Fruit fly (Drosophila melanogaster) whole organism, wandering third instar larva: ENCODE results near the gene CG6733.

Experiments used
- Abd-B ChIP-seq: fragments of >200 bp; optimal IDR thresholded peaks from 2 replicates; lab custom pipeline; 2017; ENCODE audit warnings: missing biosample characterization, missing genetic modification characterization
- Dif ChIP-seq: fragments of 200-275, 200-300 bp; sonication (Bioruptor generic); optimal IDR thresholded peaks from 2 replicates; lab custom pipeline; 2018; ENCODE audit warnings: missing biosample characterization, missing genetic modification characterization; ENCODE audit not compliant: partially characterized antibody
- dmrt93B ChIP-seq: fragments of 200-800 bp; sonication (Bioruptor generic); optimal IDR thresholded peaks from 2 replicates; lab custom pipeline; 2018; ENCODE audit warnings: missing biosample characterization, mild to moderate bottlenecking, missing genetic modification characterization
- pan ChIP-seq: fragments of >200 bp; optimal IDR thresholded peaks from 2 replicates; lab custom pipeline; 2017
- sage ChIP-seq: fragments of 200-800 bp; sonication (Bioruptor generic); optimal IDR thresholded peaks from 2 replicates; lab custom pipeline; 2016; ENCODE audit warnings: missing biosample characterization, mild to moderate bottlenecking, missing genetic modification characterization

dm6 chr3R:23099233-23099632, 1.7 kb downstream of the CG6733 start, which contains the start of gene CG6738:
- no peak for TF ChIP-seq dmrt93B (GFP tag; lab: Kevin White, UChicago)
- no peak for TF ChIP-seq Dif (GFP tag; lab: Kevin White, UChicago)
- TF ChIP-seq pan (lab: Kevin White, UChicago), result no peak
- TF ChIP-seq sage (GFP tag; lab: Kevin White, UChicago), result no peak
- no peak for TF ChIP-seq Abd-B (GFP tag; lab: Kevin White, UChicago)
